Worm (Caenorhabditis elegans) whole organism, L2 larva: ENCODE results near the gene K08E5.1.

Source experiments
- ZK546.5 ChIP-seq: sonication (generic microtip); optimal IDR thresholded peaks from 2 replicates; lab custom pipeline; 2017; ENCODE audit warnings: missing biosample characterization, missing genetic modification characterization
- ceh-16 ChIP-seq: fragments of 150-350 bp; optimal IDR thresholded peaks from 2 replicates; lab custom pipeline; 2014; ENCODE audit warnings: missing biosample characterization, missing genetic modification characterization
- nhr-21 ChIP-seq: fragments of 150-350 bp; optimal IDR thresholded peaks from 2 replicates; lab custom pipeline; 2014; ENCODE audit warnings: missing biosample characterization, missing genetic modification characterization
- nhr-237 ChIP-seq: fragments of 150-350 bp; optimal IDR thresholded peaks from 2 replicates; lab custom pipeline; 2014; ENCODE audit warnings: missing biosample characterization, missing genetic modification characterization
- unc-39 ChIP-seq: fragments of 150-350 bp; optimal IDR thresholded peaks from 2 replicates; lab custom pipeline; 2014; ENCODE audit warnings: missing biosample characterization, missing genetic modification characterization
- ztf-11 ChIP-seq: sonication (generic microtip); optimal IDR thresholded peaks from 2 replicates; lab custom pipeline; 2017; ENCODE audit warnings: missing biosample characterization, missing genetic modification characterization
- ztf-4 ChIP-seq: fragments of 150-350 bp; optimal IDR thresholded peaks from 2 replicates; lab custom pipeline; 2014; ENCODE audit warnings: missing biosample characterization, missing genetic modification characterization

DNA sequence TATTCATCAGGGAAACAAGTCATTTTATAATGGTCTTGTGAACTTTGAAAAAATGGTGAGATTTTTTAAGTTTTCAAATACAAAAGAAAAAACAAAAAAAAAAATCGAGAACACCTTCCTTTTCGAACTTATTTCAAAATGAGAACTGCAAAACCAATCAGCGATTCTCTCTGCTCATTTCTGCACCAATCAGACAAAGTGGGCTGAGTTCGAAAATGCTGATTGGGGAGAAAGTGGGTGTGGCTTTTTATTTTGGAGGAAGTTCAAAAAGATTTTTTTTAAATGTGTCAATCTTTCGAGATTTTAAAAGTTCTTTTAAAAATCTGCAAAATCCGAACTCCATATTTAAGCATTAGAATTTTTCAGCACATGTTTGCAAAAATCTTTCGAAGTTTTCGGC lies 48.0 kb upstream of the K08E5.1 start:
- TF ChIP-seq nhr-21 (tag; lab: Kevin White, UChicago) (no peak), ztf-11 (tag; lab: Kevin White, UChicago) (no peak), unc-39 (tag; lab: Kevin White, UChicago) (no peak), ZK546.5 (tag; lab: Kevin White, UChicago) (no peak), ztf-4 (no peak), nhr-237 (tag; lab: Kevin White, UChicago) (no peak), ceh-16 (no peak)
